Worm (Caenorhabditis elegans) whole organism, L2 larva: ENCODE data around the gene srh-130.

Experiments
- R02D3.7 ChIP-seq: fragments of 150-350 bp; optimal IDR thresholded peaks from 2 replicates; lab custom pipeline; 2014; ENCODE audit warnings: missing biosample characterization, missing genetic modification characterization
- egl-27 ChIP-seq: sonication (generic microtip); optimal IDR thresholded peaks from 3 replicates; lab custom pipeline; 2017; ENCODE audit warnings: missing biosample characterization, missing genetic modification reagents, missing genetic modification characterization
- lin-13 ChIP-seq: fragments of 150-350 bp; optimal IDR thresholded peaks from 2 replicates; lab custom pipeline; 2014; ENCODE audit warnings: missing biosample characterization, missing genetic modification reagents, missing genetic modification characterization
- nhr-11 ChIP-seq: fragments of 150-350 bp; optimal IDR thresholded peaks from 2 replicates; lab custom pipeline; 2014; ENCODE audit warnings: missing biosample characterization, missing genetic modification characterization
- nhr-23 ChIP-seq: fragments of 150-350 bp; optimal IDR thresholded peaks from 2 replicates; lab custom pipeline; 2014; ENCODE audit warnings: missing biosample characterization, missing genetic modification reagents, missing genetic modification characterization
- skn-1 ChIP-seq: sonication (generic microtip); optimal IDR thresholded peaks from 2 replicates; lab custom pipeline; 2017; ENCODE audit warnings: missing biosample characterization, missing genetic modification characterization

ce11 chrV:5164682-5165081 is 13.7 kb downstream of the srh-130 start, which contains the start of gene abu-7:
- TF ChIP-seq nhr-23 (tag; lab: Kevin White, UChicago) (no peak), lin-13 (GFP tag; lab: Kevin White, UChicago) (no peak), egl-27 (no peak), R02D3.7 (tag; lab: Kevin White, UChicago) (no peak), nhr-11 (tag; lab: Kevin White, UChicago) (no peak), skn-1 (tag; lab: Kevin White, UChicago) (no peak)
